Worm (Caenorhabditis elegans): ENCODE results near the gene inx-8.

- no peak for TF ChIP-seq ztf-11 (tag; optimal IDR thresholded peaks at IDR 0.05)
- no peak for TF ChIP-seq unc-62 (GFP tag; optimal IDR thresholded peaks at IDR 0.05)
- TF ChIP-seq nhr-28 (tag; optimal IDR thresholded peaks at IDR 0.05): no peak
- TF ChIP-seq ces-1 (GFP tag; optimal IDR thresholded peaks at IDR 0.05): no peak
- no peak for TF ChIP-seq elt-3 (tag; optimal IDR thresholded peaks at IDR 0.05)
- TF ChIP-seq mls-2 (tag; optimal IDR thresholded peaks at IDR 0.05): no peak
- no peak for TF ChIP-seq snpc-4 (tag; optimal IDR thresholded peaks at IDR 0.05)
- TF ChIP-seq lsy-2 (tag; optimal IDR thresholded peaks at IDR 0.05): no peak
- no peak for TF ChIP-seq nhr-12 (tag; optimal IDR thresholded peaks at IDR 0.05)
- TF ChIP-seq mab-5 (tag; optimal IDR thresholded peaks at IDR 0.05): no peak
- TF ChIP-seq hlh-1 (tag; optimal IDR thresholded peaks at IDR 0.05): peak; percentile 14
- no peak for TF ChIP-seq lin-13 (tag; optimal IDR thresholded peaks at IDR 0.05)
- TF ChIP-seq ceh-39 (tag; optimal IDR thresholded peaks at IDR 0.05): no peak
These were observed 42.8 kb downstream of the inx-8 start for ce11 chrIV:11716414-11716813.
